Worm (Caenorhabditis elegans) whole organism, L4/young adult: ENCODE measurements around the gene F36H12.9.
A peak's percentile ranks its signal among the peaks of the same experiment; 100 is the strongest.
"Not testable (repeated sequence)": the region's sequence is repeated elsewhere in the genome, so short reads cannot be mapped to it uniquely, and the experiment has no call there.

Experiments used
- W03F9.2 ChIP-seq: fragments of 150-350 bp; optimal IDR thresholded peaks from 2 replicates; lab custom pipeline; 2014; ENCODE audit warnings: missing biosample characterization, missing genetic modification characterization
- dao-5 ChIP-seq: sonication (generic microtip); optimal IDR thresholded peaks from 2 replicates; lab custom pipeline; 2016; ENCODE audit warnings: missing genotype, missing genetic modification characterization, moderate library complexity, missing compliant biosample characterization
- him-1 ChIP-seq: sonication (generic microtip); optimal IDR thresholded peaks from 2 replicates; lab custom pipeline; 2016; ENCODE audit warnings: missing genotype, missing genetic modification reagents, missing genetic modification characterization, missing compliant biosample characterization

The F36H12.9 gene

ce11 chrIV:5256731-5257130 is at the start of gene F36H12.9:
TSS of gene F36H12.9 (plus strand) at chrIV:5257031.
- TF ChIP-seq him-1, dao-5, W03F9.2 (tag; lab: Kevin White, UChicago): not testable (repeated sequence)

ce11 chrIV:5209390-5209789 is 47.4 kb upstream of the F36H12.9 start, which contains the start of the genes Y59E9AL.36 and nbet-1:
TSS of gene Y59E9AL.36 (minus strand) at chrIV:5209481.
TSS of gene nbet-1 (plus strand) at chrIV:5209501.
- TF ChIP-seq him-1 (tag; lab: Kevin White, UChicago) (no peak), dao-5 (tag; lab: Kevin White, UChicago) (no peak), W03F9.2 (tag; lab: Kevin White, UChicago) (peak; percentile 64)

DNA sequence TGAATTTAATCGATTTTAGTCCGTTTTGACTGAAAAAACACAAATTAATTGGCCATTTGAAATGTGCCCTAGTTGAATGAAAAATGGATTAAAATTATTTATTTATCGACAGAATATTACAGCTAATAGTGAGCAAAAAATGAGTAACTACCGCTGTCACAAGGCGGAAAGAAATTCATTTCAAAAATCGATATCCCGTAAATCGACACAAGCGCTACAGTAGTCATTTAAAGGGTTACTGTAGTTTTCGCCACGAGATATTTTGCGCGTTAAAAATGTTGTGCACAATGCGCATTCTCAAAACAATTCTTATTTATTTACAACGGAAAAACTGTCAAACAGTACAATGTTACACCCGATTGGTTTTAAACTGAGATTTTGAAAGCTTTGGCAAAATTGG is 46.2 kb upstream of the F36H12.9 start:
- TF ChIP-seq him-1 (tag; lab: Kevin White, UChicago) (no peak), dao-5 (tag; lab: Kevin White, UChicago) (no peak), W03F9.2 (tag; lab: Kevin White, UChicago) (no peak)

ce11 chrIV:5215092-5215491 is 41.7 kb upstream of the F36H12.9 start, which contains the start of gene Y59E9AL.4:
TSS of gene Y59E9AL.4 (minus strand) at chrIV:5215192.
- no peak for TF ChIP-seq him-1 (tag; lab: Kevin White, UChicago)
- no peak for TF ChIP-seq dao-5 (tag; lab: Kevin White, UChicago)
- TF ChIP-seq W03F9.2 (tag; lab: Kevin White, UChicago): no peak

ce11 chrIV:5216349-5216748 is 40.5 kb upstream of the F36H12.9 start:
- TF ChIP-seq him-1 (tag; lab: Kevin White, UChicago) (no peak), W03F9.2 (tag; lab: Kevin White, UChicago) (no peak), dao-5 (tag; lab: Kevin White, UChicago) (no peak)

DNA sequence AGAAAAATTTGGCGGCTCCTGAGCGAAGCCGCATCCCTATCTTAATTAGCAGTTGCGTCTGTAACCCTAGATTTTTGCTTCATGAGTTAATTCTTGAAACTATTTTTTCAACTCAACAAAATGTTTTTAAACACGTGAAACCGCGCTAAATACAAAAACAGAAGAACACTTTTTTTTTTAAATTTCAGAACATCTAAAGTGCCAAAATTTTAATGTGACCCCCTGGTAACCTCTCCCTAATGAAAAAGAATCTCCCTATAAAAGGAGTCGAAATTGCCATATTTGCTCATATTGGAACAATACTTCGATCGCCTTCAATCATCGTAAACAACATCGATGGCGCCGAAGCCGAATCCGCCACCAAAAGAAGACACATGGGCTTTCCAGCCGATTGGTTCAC is 38.3 kb upstream of the F36H12.9 start, which contains the start of gene nsph-4.2:
TSS of gene nsph-4.2 (plus strand) at position 301 of the 400 bp plus-strand sequence.
- TF ChIP-seq W03F9.2, him-1, dao-5 (tag; lab: Kevin White, UChicago): not testable (repeated sequence)

ce11 chrIV:5221721-5222120 is 35.1 kb upstream of the F36H12.9 start:
- TF ChIP-seq him-1 (tag; lab: Kevin White, UChicago) (no peak), dao-5 (tag; lab: Kevin White, UChicago) (no peak), W03F9.2 (tag; lab: Kevin White, UChicago) (no peak)

ce11 chrIV:5224238-5224637 is 32.6 kb upstream of the F36H12.9 start, which contains the start of gene Y59E9AL.8:
TSS of gene Y59E9AL.8 (minus strand) at chrIV:5224338.
- TF ChIP-seq dao-5 (tag; lab: Kevin White, UChicago) (no peak), W03F9.2 (tag; lab: Kevin White, UChicago) (no peak), him-1 (tag; lab: Kevin White, UChicago) (no peak)

ce11 chrIV:5225277-5225822 is 31.5 kb upstream of the F36H12.9 start, which contains the start of gene cylc-1:
TSS of gene cylc-1 (minus strand) at chrIV:5225772.
- TF ChIP-seq W03F9.2, dao-5, him-1 (tag; lab: Kevin White, UChicago): not testable (repeated sequence)

ce11 chrIV:5226552-5226951 is 30.3 kb upstream of the F36H12.9 start, which contains the start of gene nsph-4.1:
TSS of gene nsph-4.1 (plus strand) at chrIV:5226852.
- TF ChIP-seq dao-5, W03F9.2, him-1 (tag; lab: Kevin White, UChicago): not testable (repeated sequence)

DNA sequence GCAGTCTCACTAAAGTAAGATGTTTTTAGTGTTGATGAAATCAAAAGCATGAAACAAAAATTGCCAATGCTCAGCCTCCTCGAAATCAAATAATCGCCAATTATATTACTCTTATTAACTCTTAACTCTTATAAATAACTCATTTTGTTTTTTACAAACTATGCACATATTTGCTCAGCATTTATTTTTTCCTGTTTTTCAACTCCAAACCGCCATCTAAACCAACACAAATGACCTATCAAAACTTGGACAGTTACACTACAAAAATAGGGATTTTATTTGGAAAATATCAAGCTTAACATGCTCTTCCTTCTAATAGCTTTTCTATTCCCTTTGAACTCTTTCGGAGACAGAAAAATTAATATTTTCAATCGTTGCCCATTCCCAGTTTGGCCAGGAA is 28.2 kb upstream of the F36H12.9 start, which contains the start of gene thn-6:
TSS of gene thn-6 (plus strand) at position 301 of the 400 bp plus-strand sequence.
- no peak for TF ChIP-seq W03F9.2 (tag; lab: Kevin White, UChicago)
- TF ChIP-seq dao-5 (tag; lab: Kevin White, UChicago): no peak
- TF ChIP-seq him-1 (tag; lab: Kevin White, UChicago): no peak

DNA sequence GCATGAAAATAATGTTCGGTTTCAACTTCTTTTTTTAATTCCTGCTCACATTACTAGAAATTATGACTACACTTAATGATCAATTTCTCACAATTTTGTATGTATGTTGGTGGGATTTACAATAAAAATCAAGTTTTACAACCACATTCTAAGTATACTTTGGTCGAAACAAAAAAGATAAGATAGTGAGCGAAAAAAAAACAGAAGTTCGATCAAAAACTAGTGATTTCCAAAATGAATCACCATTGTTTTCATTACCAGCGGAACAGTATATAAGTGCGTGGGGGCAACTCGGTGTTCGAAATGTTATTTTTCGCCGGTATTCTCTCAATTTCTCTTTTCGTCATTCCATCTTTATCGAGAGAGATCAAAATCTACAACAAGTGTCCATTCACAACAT is 26.3 kb upstream of the F36H12.9 start, which contains the start of gene thn-5:
TSS of gene thn-5 (plus strand) at position 301 of the 400 bp plus-strand sequence.
- TF ChIP-seq dao-5 (tag; lab: Kevin White, UChicago) (no peak), W03F9.2 (tag; lab: Kevin White, UChicago) (no peak), him-1 (tag; lab: Kevin White, UChicago) (no peak)

- not testable (repeated sequence) for TF ChIP-seq W03F9.2, dao-5, him-1 (tag; lab: Kevin White, UChicago)
These were observed 2.2 kb upstream of the F36H12.9 start, which contains the start of gene F36H12.10 for ce11 chrIV:5254678-5255077. TSS of gene F36H12.10 (minus strand) at chrIV:5254778.
